Worm (Caenorhabditis elegans) whole organism, young adult: ENCODE measurements around the gene F37C12.10.

Experiments
- B0019.2 ChIP-seq: fragments of 200-800 bp; sonication (Bioruptor generic); conservative IDR thresholded peaks from 2 replicates; pipeline ENCODE4 v1.3.6; 2022; ENCODE audit warnings: missing genetic modification reagents, missing genetic modification characterization, missing compliant biosample characterization
- B0336.3 ChIP-seq: fragments of 200-800 bp; sonication (Bioruptor generic); IDR thresholded peaks from 2 replicates; pipeline ENCODE4 v1.3.6; 2022; ENCODE audit warnings: missing genetic modification characterization, missing compliant biosample characterization
- F23B12.7 ChIP-seq: sonication (generic microtip); optimal IDR thresholded peaks from 2 replicates; lab custom pipeline; 2017; ENCODE audit warnings: missing genetic modification characterization, mild to moderate bottlenecking, missing compliant biosample characterization, antibody characterized with exemption, moderate library complexity; ENCODE audit not compliant: insufficient read depth
- F52B5.7 ChIP-seq: sonication (generic microtip); optimal IDR thresholded peaks from 2 replicates; lab custom pipeline; 2016; ENCODE audit warnings: mild to moderate bottlenecking, missing genetic modification characterization, missing compliant biosample characterization
- K12H6.12 ChIP-seq: fragments of 200-800 bp; sonication (Bioruptor generic); optimal IDR thresholded peaks from 2 replicates; lab custom pipeline; 2018; ENCODE audit warnings: mild to moderate bottlenecking, missing genetic modification characterization, missing compliant biosample characterization
- Y53G8AR.9 ChIP-seq: fragments of 200-800 bp; sonication (Bioruptor generic); conservative IDR thresholded peaks from 2 replicates; pipeline ENCODE4 v1.3.6; 2022; ENCODE audit warnings: missing genetic modification reagents, missing genetic modification characterization, missing compliant biosample characterization
- Y79H2A.3 ChIP-seq: fragments of 200-800 bp; sonication (Bioruptor generic); conservative IDR thresholded peaks from 2 replicates; pipeline ENCODE4 v1.3.6; 2022; ENCODE audit warnings: missing genetic modification reagents, missing genetic modification characterization, missing compliant biosample characterization
- Y95B8A.8 ChIP-seq: fragments of 200-800 bp; sonication (Bioruptor generic); IDR thresholded peaks from 2 replicates; pipeline ENCODE4 v1.3.6; 2022; ENCODE audit warnings: missing genetic modification reagents, missing genetic modification characterization, missing compliant biosample characterization
- atf-7 ChIP-seq: sonication (generic microtip); optimal IDR thresholded peaks from 2 replicates; lab custom pipeline; 2017; ENCODE audit warnings: mild to moderate bottlenecking, missing genetic modification characterization, missing compliant biosample characterization
- ceh-27 ChIP-seq: fragments of 200-800 bp; sonication (Bioruptor generic); optimal IDR thresholded peaks from 2 replicates; lab custom pipeline; 2018; ENCODE audit warnings: mild to moderate bottlenecking, missing genetic modification characterization, moderate library complexity, missing compliant biosample characterization
- ceh-40 ChIP-seq: fragments of 200-800 bp; sonication (Bioruptor generic); IDR thresholded peaks from 2 replicates; pipeline ENCODE4 v1.3.6; 2022; ENCODE audit warnings: missing genetic modification characterization, missing compliant biosample characterization
- dox-1 ChIP-seq: fragments of 200-800 bp; sonication (Bioruptor generic); IDR thresholded peaks from 2 replicates; pipeline ENCODE4 v1.3.6; 2022; ENCODE audit warnings: missing genetic modification reagents, missing genetic modification characterization, missing compliant biosample characterization
- efl-1 ChIP-seq: fragments of 150-350 bp; optimal IDR thresholded peaks from 2 replicates; lab custom pipeline; 2014; ENCODE audit warnings: missing biosample characterization, missing genetic modification reagents, missing genetic modification characterization
- ekl-4 ChIP-seq: fragments of 200-800 bp; sonication (Bioruptor generic); IDR thresholded peaks from 2 replicates; pipeline ENCODE4 v1.3.6; 2022; ENCODE audit warnings: missing genetic modification reagents, missing genetic modification characterization, missing compliant biosample characterization
- hmg-1.2 ChIP-seq: fragments of 200-800 bp; sonication (Bioruptor generic); IDR thresholded peaks from 2 replicates; pipeline ENCODE4 v1.3.6; 2022; ENCODE audit warnings: missing genetic modification reagents, missing genetic modification characterization, missing compliant biosample characterization
- hmg-20 ChIP-seq: fragments of 200-800 bp; sonication (Bioruptor generic); IDR thresholded peaks from 2 replicates; pipeline ENCODE4 v1.3.6; 2022; ENCODE audit warnings: missing genetic modification reagents, missing genetic modification characterization, missing compliant biosample characterization
- let-607 ChIP-seq, 2 experiments: fragments of 200-800 bp in 1 of 2; sonication (Bioruptor generic) in 1 of 2; sonication (generic microtip) in 1 of 2; optimal IDR thresholded peaks; 2 replicates each; lab custom pipeline; 2016 to 2018; ENCODE audit warnings: mild to moderate bottlenecking in 2 of 2, missing compliant biosample characterization in 2 of 2, missing genetic modification characterization in 2 of 2, moderate library complexity in 2 of 2, missing genotype in 1 of 2
- lin-35 ChIP-seq, 3 experiments: fragments of 150-350 bp in 2 of 3; sonication (generic microtip) in 1 of 3; optimal IDR thresholded peaks; 2 replicates each; lab custom pipeline; 2014 to 2018; ENCODE audit warnings: missing biosample characterization in 3 of 3, missing genetic modification characterization in 3 of 3, missing genetic modification reagents in 3 of 3
- lin-40 ChIP-seq: sonication (generic microtip); optimal IDR thresholded peaks from 2 replicates; lab custom pipeline; 2016; ENCODE audit warnings: missing genetic modification characterization, mild to moderate bottlenecking, missing compliant biosample characterization, missing genotype, missing genetic modification reagents
- madf-3 ChIP-seq: fragments of 200-800 bp; sonication (Bioruptor generic); IDR thresholded peaks from 2 replicates; pipeline ENCODE4 v1.3.6; 2022; ENCODE audit warnings: missing genetic modification reagents, missing genetic modification characterization, missing compliant biosample characterization
- mcd-1 ChIP-seq: fragments of 200-800 bp; sonication (Bioruptor generic); IDR thresholded peaks from 2 replicates; pipeline ENCODE4 v1.3.6; 2022; ENCODE audit warnings: missing genetic modification reagents, missing genetic modification characterization, missing compliant biosample characterization
- mel-28 ChIP-seq: sonication (generic microtip); optimal IDR thresholded peaks from 2 replicates; lab custom pipeline; 2016; ENCODE audit warnings: borderline replicate concordance, mild to moderate bottlenecking, missing genetic modification characterization, missing compliant biosample characterization
- mes-4 ChIP-seq: sonication (generic microtip); optimal IDR thresholded peaks from 2 replicates; lab custom pipeline; 2016; ENCODE audit warnings: missing genotype, missing genetic modification characterization, missing compliant biosample characterization
- nhr-80 ChIP-seq: sonication (generic microtip); optimal IDR thresholded peaks from 2 replicates; lab custom pipeline; 2016; ENCODE audit warnings: missing genetic modification characterization, missing compliant biosample characterization
- pbrm-1 ChIP-seq: fragments of 200-800 bp; sonication (Bioruptor generic); IDR thresholded peaks from 2 replicates; pipeline ENCODE4 v1.3.6; 2022; ENCODE audit warnings: missing genetic modification reagents, missing genetic modification characterization, missing compliant biosample characterization
- repo-1 ChIP-seq: sonication (generic microtip); optimal IDR thresholded peaks from 2 replicates; lab custom pipeline; 2017; ENCODE audit warnings: mild to moderate bottlenecking, missing genetic modification characterization, missing compliant biosample characterization
- snpc-1.3 ChIP-seq: sonication (generic microtip); optimal IDR thresholded peaks from 2 replicates; lab custom pipeline; 2017; ENCODE audit warnings: missing genetic modification characterization, mild to moderate bottlenecking, missing compliant biosample characterization, antibody characterized with exemption, moderate library complexity, missing genotype, missing genetic modification reagents; ENCODE audit not compliant: insufficient read depth
- sptf-2 ChIP-seq: fragments of 200-800 bp; sonication (Bioruptor generic); optimal IDR thresholded peaks from 2 replicates; lab custom pipeline; 2018; ENCODE audit warnings: mild to moderate bottlenecking, missing genetic modification characterization, missing compliant biosample characterization
- xnd-1 ChIP-seq: sonication (generic microtip); optimal IDR thresholded peaks from 2 replicates; lab custom pipeline; 2016; ENCODE audit warnings: missing genotype, missing genetic modification reagents, missing genetic modification characterization, missing compliant biosample characterization
- ztf-28 ChIP-seq: fragments of 200-800 bp; sonication (Bioruptor generic); IDR thresholded peaks from 2 replicates; pipeline ENCODE4 v1.3.6; 2022; ENCODE audit warnings: missing genetic modification reagents, missing genetic modification characterization, missing compliant biosample characterization

F37C12.10 gene

ce11 chrIII:7216924-7217521 lies 28.8 kb upstream of the F37C12.10 start:
- TF ChIP-seq hmg-1.2 (GFP tag; lab: Robert Waterston, UW) (peak; percentile 24; the same call in 1 of the 2 replicates), lin-40 (tag; lab: Kevin White, UChicago) (no peak), K12H6.12 (tag; lab: Kevin White, UChicago) (peak; percentile 5)

- TF ChIP-seq K12H6.12 (tag; lab: Kevin White, UChicago) (no peak), sptf-2 (GFP tag; lab: Kevin White, UChicago) (no peak), repo-1 (tag; lab: Kevin White, UChicago) (no peak), ceh-40 (no peak), pbrm-1 (no peak), xnd-1 (no peak), nhr-80 (tag; lab: Kevin White, UChicago) (no peak), ztf-28 (no peak), hmg-20 (no peak), Y53G8AR.9 (GFP tag; lab: Robert Waterston, UW) (no peak), F23B12.7 (tag; lab: Kevin White, UChicago) (no peak), let-607 (tag; optimal IDR thresholded peaks at IDR 0.05; lab: Kevin White, UChicago) (no peak), atf-7 (tag; lab: Kevin White, UChicago) (no peak), dox-1 (no peak), mel-28 (tag; lab: Kevin White, UChicago) (no peak), Y79H2A.3 (GFP tag; lab: Robert Waterston, UW) (no peak), efl-1 (GFP tag; lab: Kevin White, UChicago) (no peak), lin-35 (GFP tag; optimal IDR thresholded peaks at IDR 0.05; lab: Kevin White, UChicago) (no peak), F52B5.7 (tag; lab: Kevin White, UChicago) (no peak), mes-4 (tag; lab: Kevin White, UChicago) (no peak)
These were observed 28.0 kb upstream of the F37C12.10 start, which contains the start of gene R151.1 for ce11 chrIII:7216226-7216625. Gene R151.1, plus strand, starts transcription at chrIII:7216526.

- no peak for TF ChIP-seq B0019.2 (GFP tag; lab: Robert Waterston, UW)
- no peak for TF ChIP-seq B0336.3 (GFP tag; lab: Robert Waterston, UW)
- TF ChIP-seq ekl-4 (GFP tag; lab: Robert Waterston, UW) = no peak
- no peak for TF ChIP-seq snpc-1.3 (tag; lab: Kevin White, UChicago)
- TF ChIP-seq ceh-27 (GFP tag; lab: Kevin White, UChicago) = no peak
- no peak for TF ChIP-seq sptf-2 (GFP tag; lab: Kevin White, UChicago)
These were observed 27.3 kb upstream of the F37C12.10 start for ce11 chrIII:7215532-7215931.

ce11 chrIII:7212028-7212427 lies 23.8 kb upstream of the F37C12.10 start:
- TF ChIP-seq Y95B8A.8 (GFP tag; lab: Robert Waterston, UW) (no peak), nhr-80 (tag; lab: Kevin White, UChicago) (peak; percentile 50)

- TF ChIP-seq madf-3 = peak; percentile 42; the same call in 1 of the 2 replicates
- 0 out of 2 replicates have a peak, but pooled peaks have one; percentile 6 for TF ChIP-seq mcd-1 (GFP tag; lab: Robert Waterston, UW)
- no peak for TF ChIP-seq F23B12.7 (tag; lab: Kevin White, UChicago)
These were observed 22.3 kb upstream of the F37C12.10 start for ce11 chrIII:7210486-7210885.
